Fruit fly (Drosophila melanogaster) whole organism, embryonic: Measurements from ENCODE around the gene Rtca.

ENCODE experiments used
- Asciz ChIP-seq: fragments of 200-800 bp; sonication (Bioruptor generic); optimal IDR thresholded peaks from 2 replicates; lab custom pipeline; 2017; ENCODE audit warnings: missing biosample characterization, mild to moderate bottlenecking, missing genetic modification characterization, missing genetic modification reagents
- B-H1 ChIP-seq: fragments of 200-800 bp; sonication (Bioruptor generic); IDR thresholded peaks from 3 replicates; pipeline ENCODE4 v1.3.6; 2022; ENCODE audit warnings: missing biosample characterization, missing genetic modification characterization
- CG10267 ChIP-seq: fragments of 200-800 bp; sonication (Bioruptor generic); optimal IDR thresholded peaks from 2 replicates; lab custom pipeline; 2018; ENCODE audit warnings: missing biosample characterization, mild to moderate bottlenecking, missing genetic modification characterization, moderate library complexity
- CG10979 ChIP-seq: fragments of 200-800 bp; sonication (Bioruptor generic); optimal IDR thresholded peaks from 2 replicates; lab custom pipeline; 2018; ENCODE audit warnings: missing biosample characterization, mild to moderate bottlenecking, missing genetic modification characterization, moderate library complexity
- CG12071 ChIP-seq: fragments of 200-800 bp; sonication (Bioruptor generic); optimal IDR thresholded peaks from 3 replicates; lab custom pipeline; 2018; ENCODE audit warnings: missing biosample characterization, mild to moderate bottlenecking, missing genetic modification characterization
- CG12299 ChIP-seq: fragments of 200-800 bp; sonication (Bioruptor generic); optimal IDR thresholded peaks from 2 replicates; lab custom pipeline; 2018; ENCODE audit warnings: missing biosample characterization, mild to moderate bottlenecking, missing genetic modification characterization
- CG12391 ChIP-seq: fragments of 200-800 bp; sonication (Bioruptor generic); optimal IDR thresholded peaks from 3 replicates; lab custom pipeline; 2018; ENCODE audit warnings: missing biosample characterization, mild to moderate bottlenecking, missing genetic modification characterization, moderate library complexity
- CG13775 ChIP-seq: fragments of 200-800 bp; sonication (Bioruptor generic); optimal IDR thresholded peaks from 3 replicates; lab custom pipeline; 2017; ENCODE audit warnings: missing biosample characterization, mild to moderate bottlenecking, missing genetic modification characterization
- CG15073 ChIP-seq: fragments of 200-800 bp; sonication (Bioruptor generic); optimal IDR thresholded peaks from 2 replicates; lab custom pipeline; 2016; ENCODE audit warnings: missing biosample characterization, missing genetic modification characterization
- CG16779 ChIP-seq: fragments of 200-800 bp; sonication (Bioruptor generic); IDR thresholded peaks from 2 replicates; pipeline ENCODE4 v1.3.6; 2022; ENCODE audit warnings: missing biosample characterization, missing genetic modification characterization
- CG17568 ChIP-seq: fragments of 200-800 bp; sonication (Bioruptor generic); optimal IDR thresholded peaks from 2 replicates; lab custom pipeline; 2018; ENCODE audit warnings: missing biosample characterization, mild to moderate bottlenecking, missing genetic modification characterization, moderate library complexity
- CG17802 ChIP-seq: fragments of 200-800 bp; sonication (Bioruptor generic); optimal IDR thresholded peaks from 2 replicates; lab custom pipeline; 2018; ENCODE audit warnings: missing biosample characterization, mild to moderate bottlenecking, missing genetic modification characterization, moderate library complexity
- CG18599 ChIP-seq: fragments of 200-800 bp; sonication (Bioruptor generic); optimal IDR thresholded peaks from 3 replicates; lab custom pipeline; 2017; ENCODE audit warnings: missing biosample characterization, missing genetic modification characterization, mild to moderate bottlenecking, moderate library complexity, missing genetic modification reagents
- CG18619 ChIP-seq: fragments of 200-800 bp; sonication (Bioruptor generic); optimal IDR thresholded peaks from 3 replicates; lab custom pipeline; 2017; ENCODE audit warnings: missing biosample characterization, mild to moderate bottlenecking, missing genetic modification characterization
- CG4328 ChIP-seq: fragments of 200-800 bp; sonication (Bioruptor generic); optimal IDR thresholded peaks from 3 replicates; lab custom pipeline; 2017; ENCODE audit warnings: missing biosample characterization, missing genetic modification reagents, missing genetic modification characterization
- CG5245 ChIP-seq: fragments of 200-800 bp; sonication (Bioruptor generic); optimal IDR thresholded peaks from 3 replicates; lab custom pipeline; 2016; ENCODE audit warnings: missing biosample characterization, missing genetic modification characterization
- CG6813 ChIP-seq: fragments of 200-800 bp; sonication (Bioruptor generic); optimal IDR thresholded peaks from 2 replicates; lab custom pipeline; 2017; ENCODE audit warnings: missing biosample characterization, missing genetic modification characterization, mild to moderate bottlenecking, moderate library complexity, missing genetic modification reagents
- CG8281 ChIP-seq: fragments of 200-800 bp; sonication (Bioruptor generic); optimal IDR thresholded peaks from 2 replicates; lab custom pipeline; 2018; ENCODE audit warnings: missing biosample characterization, mild to moderate bottlenecking, missing genetic modification characterization, moderate library complexity
- CG8765 ChIP-seq: fragments of 200-800 bp; sonication (Bioruptor generic); IDR thresholded peaks from 2 replicates; pipeline ENCODE4 v1.3.6; 2022; ENCODE audit warnings: missing biosample characterization, missing genetic modification characterization
- Deaf1 ChIP-seq: fragments of 200-800 bp; optimal IDR thresholded peaks from 3 replicates; lab custom pipeline; 2019; ENCODE audit warnings: missing biosample characterization, mild to moderate bottlenecking, missing genetic modification characterization, moderate library complexity
- Dll ChIP-seq: fragments of 200-800 bp; sonication (Bioruptor generic); IDR thresholded peaks from 4 replicates; pipeline ENCODE4 v1.3.6; 2022; ENCODE audit warnings: missing biosample characterization, missing genetic modification characterization; ENCODE audit not compliant: partially characterized antibody
- Fer2 ChIP-seq: fragments of 200-800 bp; sonication (Bioruptor generic); optimal IDR thresholded peaks from 2 replicates; lab custom pipeline; 2018; ENCODE audit warnings: missing biosample characterization, mild to moderate bottlenecking, missing genetic modification characterization, moderate library complexity
- Hmx ChIP-seq: fragments of 200-800 bp; sonication (Bioruptor generic); optimal IDR thresholded peaks from 2 replicates; lab custom pipeline; 2016; ENCODE audit warnings: missing biosample characterization, missing genetic modification characterization
- MTF-1 ChIP-seq: fragments of 200-800 bp; sonication (Bioruptor generic); optimal IDR thresholded peaks from 2 replicates; lab custom pipeline; 2018; ENCODE audit warnings: missing biosample characterization, mild to moderate bottlenecking, missing genetic modification characterization, borderline replicate concordance
- Med ChIP-seq: fragments of 200-800 bp; sonication (Bioruptor generic); peaks from one replicate; lab custom pipeline; 2016; ENCODE audit warnings: missing biosample characterization, missing genetic modification characterization, mild to moderate bottlenecking, inconsistent platforms, moderate library complexity
- Myb ChIP-seq: fragments of 200-800 bp; sonication (Bioruptor generic); optimal IDR thresholded peaks from 2 replicates; lab custom pipeline; 2016; ENCODE audit warnings: missing biosample characterization, missing genetic modification characterization
- NfI ChIP-seq: fragments of 200-800 bp; sonication (Bioruptor generic); optimal IDR thresholded peaks from 3 replicates; lab custom pipeline; 2018; ENCODE audit warnings: missing biosample characterization, mild to moderate bottlenecking, missing genetic modification characterization, moderate library complexity
- Oaz ChIP-seq: fragments of 200-800 bp; sonication (Bioruptor generic); IDR thresholded peaks from 2 replicates; pipeline ENCODE4 v1.3.6; 2022; ENCODE audit warnings: missing biosample characterization, missing genetic modification characterization
- Xbp1 ChIP-seq: fragments of 200-800 bp; sonication (Bioruptor generic); optimal IDR thresholded peaks from 3 replicates; lab custom pipeline; 2016; ENCODE audit warnings: missing biosample characterization, mild to moderate bottlenecking, missing genetic modification characterization
- ac ChIP-seq: fragments of 200-800 bp; sonication (Bioruptor generic); optimal IDR thresholded peaks from 3 replicates; lab custom pipeline; 2017; ENCODE audit warnings: missing biosample characterization, mild to moderate bottlenecking, missing genetic modification characterization
- ase ChIP-seq: fragments of 200-800 bp; sonication (Bioruptor generic); IDR thresholded peaks from 3 replicates; pipeline ENCODE4 v1.3.6; 2022; ENCODE audit warnings: missing biosample characterization, missing genetic modification characterization
- cad ChIP-seq: fragments of >200 bp; optimal IDR thresholded peaks from 2 replicates; lab custom pipeline; 2017; ENCODE audit warnings: missing biosample characterization, missing genetic modification characterization
- dati ChIP-seq: fragments of 200-800 bp; sonication (Bioruptor generic); IDR thresholded peaks from 2 replicates; pipeline ENCODE4 v1.3.6; 2022; ENCODE audit warnings: missing biosample characterization, missing genetic modification characterization
- dimm ChIP-seq: fragments of 200-800 bp; sonication (Bioruptor generic); IDR thresholded peaks from 2 replicates; pipeline ENCODE4 v1.3.6; 2022; ENCODE audit warnings: missing biosample characterization, missing genetic modification characterization
- dmrt11E ChIP-seq: fragments of 200-800 bp; sonication (Bioruptor generic); optimal IDR thresholded peaks from 3 replicates; lab custom pipeline; 2018; ENCODE audit warnings: missing biosample characterization, mild to moderate bottlenecking, missing genetic modification characterization, moderate library complexity
- fru ChIP-seq: fragments of >200 bp; optimal IDR thresholded peaks from 2 replicates; lab custom pipeline; 2017
- grn ChIP-seq: fragments of 200-800 bp; sonication (Bioruptor generic); optimal IDR thresholded peaks from 3 replicates; lab custom pipeline; 2017; ENCODE audit warnings: missing biosample characterization, missing genetic modification characterization
- h ChIP-seq: fragments of >200 bp; optimal IDR thresholded peaks from 2 replicates; lab custom pipeline; 2017
- klu ChIP-seq: fragments of 200-800 bp; sonication (Bioruptor generic); IDR thresholded peaks from 2 replicates; pipeline ENCODE4 v1.3.6; 2022; ENCODE audit warnings: missing biosample characterization, missing genetic modification characterization
- lab ChIP-seq: fragments of 200-800 bp; sonication (Bioruptor generic); optimal IDR thresholded peaks from 3 replicates; lab custom pipeline; 2017; ENCODE audit warnings: missing biosample characterization, missing genetic modification characterization, mild to moderate bottlenecking, moderate library complexity, missing genetic modification reagents
- pan ChIP-seq, 4 experiments: fragments of >200 bp in 3 of 4; fragments of 200-800 bp in 1 of 4; sonication (Bioruptor generic) in 1 of 4; optimal IDR thresholded peaks in 3 of 4; IDR thresholded peaks in 1 of 4; 2 replicates each; pipeline versions ENCODE4 v1.3.6 to Lab custom; 2017 to 2022; ENCODE audit warnings: missing biosample characterization in 2 of 4, missing genetic modification characterization in 2 of 4, mixed read lengths in 1 of 4
- pb ChIP-seq: fragments of 200-800 bp; sonication (Bioruptor generic); optimal IDR thresholded peaks from 3 replicates; lab custom pipeline; 2016; ENCODE audit warnings: missing biosample characterization, missing genetic modification characterization
- pzg ChIP-seq: fragments of 200-800 bp; sonication (Bioruptor generic); optimal IDR thresholded peaks from 3 replicates; lab custom pipeline; 2018; ENCODE audit warnings: missing biosample characterization, mild to moderate bottlenecking, missing genetic modification characterization, moderate library complexity
- sim ChIP-seq: fragments of 200-800 bp; sonication (Bioruptor generic); IDR thresholded peaks from 2 replicates; pipeline ENCODE4 v1.3.6; 2022; ENCODE audit warnings: missing biosample characterization, missing genetic modification characterization
- sug ChIP-seq: fragments of 200-800 bp; optimal IDR thresholded peaks from 2 replicates; lab custom pipeline; 2019; ENCODE audit warnings: missing biosample characterization, mild to moderate bottlenecking, missing genetic modification characterization, moderate library complexity
- toy ChIP-seq: fragments of 200-800 bp; sonication (Bioruptor generic); IDR thresholded peaks from 2 replicates; pipeline ENCODE4 v1.3.6; 2022; ENCODE audit warnings: missing biosample characterization, missing genetic modification characterization

Gene Rtca

DNA sequence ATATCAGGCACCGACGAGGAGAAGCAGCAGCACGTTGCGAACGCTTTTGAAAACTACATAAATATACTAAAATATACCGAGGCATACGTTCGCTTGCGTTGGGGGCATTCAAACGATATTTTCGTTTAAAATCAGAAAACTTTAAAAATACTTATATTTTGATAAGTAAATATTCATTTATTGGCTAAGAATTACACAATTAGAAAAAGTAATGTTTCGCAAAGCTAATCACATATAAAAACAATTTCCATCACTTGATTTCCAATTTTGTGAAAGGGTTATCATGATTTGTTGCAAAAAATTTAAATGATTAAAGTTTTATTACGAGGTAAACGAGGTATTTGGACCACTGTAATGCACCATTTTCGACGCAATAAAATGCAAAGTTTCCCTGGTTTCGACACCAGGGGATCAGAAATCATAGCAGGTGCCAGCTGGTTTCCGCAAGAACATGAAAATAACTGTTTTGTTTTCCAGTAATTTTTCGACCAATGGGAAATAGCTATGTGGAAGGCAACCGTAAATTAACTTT is 3.7 kb downstream of the Rtca start, which contains the start of gene CG4045 (continued):
- TF ChIP-seq lab: peak; percentile 1
- TF ChIP-seq Med (GFP tag; lab: Kevin White, UChicago): no peak
- TF ChIP-seq h (lab: Kevin White, UChicago): no peak
- no peak for TF ChIP-seq CG18619 (GFP tag; lab: Kevin White, UChicago)
- no peak for TF ChIP-seq CG17568
- TF ChIP-seq CG8281 (tag; lab: Kevin White, UChicago): no peak
- TF ChIP-seq sug: peak; percentile 6
- TF ChIP-seq ase (GFP tag; lab: Robert Waterston, UW): no peak
- TF ChIP-seq CG8765 (GFP tag; lab: Robert Waterston, UW): no peak
- TF ChIP-seq CG10267 (tag; lab: Kevin White, UChicago): peak; percentile 19
- no peak for TF ChIP-seq Xbp1 (GFP tag; lab: Kevin White, UChicago)
- TF ChIP-seq NfI: no peak
- no peak for TF ChIP-seq grn
- TF ChIP-seq dati (GFP tag; lab: Robert Waterston, UW): no peak
- TF ChIP-seq toy (GFP tag; lab: Robert Waterston, UW): no peak
- TF ChIP-seq fru (lab: Kevin White, UChicago): no peak
- TF ChIP-seq CG10979: no peak
- no peak for TF ChIP-seq klu
- TF ChIP-seq Asciz (GFP tag; lab: Kevin White, UChicago): no peak
- TF ChIP-seq pb: no peak
- TF ChIP-seq pzg (GFP tag; lab: Kevin White, UChicago): peak; percentile 20
- TF ChIP-seq Dll (GFP tag; lab: Robert Waterston, UW): 0 out of 4 replicates have a peak, but pooled peaks have one; percentile 19
- TF ChIP-seq CG16779 (GFP tag; lab: Robert Waterston, UW): no peak
- no peak for TF ChIP-seq cad (GFP tag; lab: Kevin White, UChicago)
- TF ChIP-seq CG6813 (GFP tag; lab: Kevin White, UChicago): no peak
- TF ChIP-seq CG12391 (tag; lab: Kevin White, UChicago): peak; percentile 15
- TF ChIP-seq dmrt11E (tag; lab: Kevin White, UChicago): no peak
- TF ChIP-seq MTF-1: no peak
- no peak for TF ChIP-seq CG13775
- no peak for TF ChIP-seq dimm
- TF ChIP-seq Myb: no peak
- TF ChIP-seq Deaf1 (tag; lab: Kevin White, UChicago): no peak
- TF ChIP-seq pan (optimal IDR thresholded peaks at IDR 0.05; lab: Kevin White, UChicago): no peak
- TF ChIP-seq pan (GFP tag; optimal IDR thresholded peaks at IDR 0.05 in 1 of 2, IDR thresholded peaks at IDR 0.05 in 1 of 2): no peak
- TF ChIP-seq CG4328 (GFP tag; lab: Kevin White, UChicago): no peak
- no peak for TF ChIP-seq Hmx (GFP tag; lab: Kevin White, UChicago)
- no peak for TF ChIP-seq CG18599 (GFP tag; lab: Kevin White, UChicago)
- no peak for TF ChIP-seq CG17802 (tag; lab: Kevin White, UChicago)
- TF ChIP-seq CG12071 (GFP tag; lab: Kevin White, UChicago): no peak
- no peak for TF ChIP-seq sim (GFP tag; lab: Robert Waterston, UW)
- TF ChIP-seq Fer2 (tag; lab: Kevin White, UChicago): no peak
- TF ChIP-seq CG5245: no peak
- no peak for TF ChIP-seq CG12299 (tag; lab: Kevin White, UChicago)
- no peak for TF ChIP-seq Oaz (GFP tag; lab: Robert Waterston, UW)
- TF ChIP-seq CG15073 (GFP tag; lab: Kevin White, UChicago): no peak
- TF ChIP-seq ac: no peak
- TF ChIP-seq B-H1 (GFP tag; lab: Robert Waterston, UW): no peak
